Worm (Caenorhabditis elegans) whole organism, L4 larva: Measurements from ENCODE around the gene F55C10.4.

ENCODE experiments used
- F10B5.3 ChIP-seq: sonication (generic microtip); optimal IDR thresholded peaks from 2 replicates; lab custom pipeline; 2016; ENCODE audit warnings: mild to moderate bottlenecking, missing genetic modification characterization, missing compliant biosample characterization
- F26F4.8 ChIP-seq: fragments of 200-800 bp; sonication (Bioruptor generic); conservative IDR thresholded peaks from 2 replicates; pipeline ENCODE4 v1.3.6; 2022; ENCODE audit warnings: missing genetic modification characterization, missing compliant biosample characterization
- aly-2 ChIP-seq: sonication (generic microtip); optimal IDR thresholded peaks from 2 replicates; lab custom pipeline; 2018; ENCODE audit warnings: missing biosample characterization, missing genetic modification characterization
- lin-13 ChIP-seq: fragments of 150-350 bp; optimal IDR thresholded peaks from 2 replicates; lab custom pipeline; 2014; ENCODE audit warnings: missing biosample characterization, missing genetic modification reagents, missing genetic modification characterization
- nhr-10 ChIP-seq: fragments of 150-350 bp; optimal IDR thresholded peaks from 2 replicates; lab custom pipeline; 2014; ENCODE audit warnings: missing biosample characterization, missing genetic modification characterization
- nhr-25 ChIP-seq: sonication (generic microtip); optimal IDR thresholded peaks from 2 replicates; lab custom pipeline; 2017; ENCODE audit warnings: missing genetic modification characterization, mild to moderate bottlenecking, missing compliant biosample characterization, antibody characterized with exemption, moderate library complexity, borderline replicate concordance; ENCODE audit not compliant: insufficient read depth
- nhr-6 ChIP-seq: fragments of 150-350 bp; optimal IDR thresholded peaks from 2 replicates; lab custom pipeline; 2014; ENCODE audit warnings: missing biosample characterization, missing genetic modification characterization
- nhr-76 ChIP-seq: fragments of 150-350 bp; optimal IDR thresholded peaks from 2 replicates; lab custom pipeline; 2014; ENCODE audit warnings: missing biosample characterization, missing genetic modification characterization
- pha-4 ChIP-seq, 2 experiments: fragments of 150-350 bp in 1 of 2; fragments of 200-800 bp in 1 of 2; sonication (Bioruptor generic) in 1 of 2; IDR thresholded peaks in 1 of 2; optimal IDR thresholded peaks in 1 of 2; 2 replicates each; pipeline versions ENCODE4 v1.3.6 to Lab custom; 2014 to 2022; ENCODE audit warnings: missing genetic modification characterization in 2 of 2, missing genetic modification reagents in 2 of 2, missing biosample characterization in 1 of 2, missing compliant biosample characterization in 1 of 2
- php-3 ChIP-seq: fragments of 200-800 bp; sonication (Bioruptor generic); IDR thresholded peaks from 2 replicates; pipeline ENCODE4 v1.3.6; 2022; ENCODE audit warnings: missing genetic modification reagents, missing genetic modification characterization, missing compliant biosample characterization
- snpc-4 ChIP-seq: fragments of 150-350 bp; optimal IDR thresholded peaks from 2 replicates; lab custom pipeline; 2014; ENCODE audit warnings: missing biosample characterization, missing genetic modification characterization
- unc-62 ChIP-seq, 3 experiments: fragments of 150-350 bp in 1 of 3; sonication (generic microtip); optimal IDR thresholded peaks in 2 of 3; peaks in 1 of 3; 1 replicate in 1 of 3; 2 replicates in 2 of 3; lab custom pipeline; 2014 to 2017; ENCODE audit warnings: missing biosample characterization in 3 of 3, missing genetic modification characterization in 3 of 3, missing genetic modification reagents in 3 of 3, missing genotype in 1 of 3
- ztf-11 ChIP-seq: fragments of 150-350 bp; optimal IDR thresholded peaks from 2 replicates; lab custom pipeline; 2014; ENCODE audit warnings: missing biosample characterization, missing genetic modification characterization

DNA sequence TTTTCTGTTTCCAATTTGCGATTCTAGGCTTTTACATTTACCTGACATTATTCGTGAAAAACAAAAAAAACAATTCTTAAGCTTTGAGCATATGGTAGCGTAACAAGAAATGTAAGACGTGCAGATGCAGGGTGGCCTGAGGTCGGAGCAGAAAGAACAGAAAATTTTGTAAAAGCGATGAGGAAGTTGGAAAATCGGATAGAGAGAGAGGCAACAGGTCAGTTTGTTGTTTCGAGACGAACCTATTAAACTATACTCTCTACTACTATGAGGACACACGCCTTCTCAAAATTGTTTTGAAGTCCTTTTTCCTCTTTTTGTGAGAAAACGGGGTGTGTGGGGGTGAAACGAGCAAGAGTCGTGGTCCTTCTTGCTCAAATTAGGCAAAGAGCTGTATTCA, 35.1 kb downstream of the F55C10.4 start, which contains the start of gene des-2:
- TF ChIP-seq nhr-10: no peak
- no peak for TF ChIP-seq pha-4 (GFP tag; IDR thresholded peaks at IDR 0.05; lab: Robert Waterston, UW)
- no peak for TF ChIP-seq pha-4 (tag; optimal IDR thresholded peaks at IDR 0.05; lab: Kevin White, UChicago)
- no peak for TF ChIP-seq nhr-6
- TF ChIP-seq lin-13 (GFP tag; lab: Kevin White, UChicago): no peak
- no peak for TF ChIP-seq ztf-11 (tag; lab: Kevin White, UChicago)
- no peak for TF ChIP-seq F26F4.8 (GFP tag; lab: Robert Waterston, UW)
- TF ChIP-seq aly-2 (tag; lab: Kevin White, UChicago): no peak
- TF ChIP-seq nhr-25 (tag; lab: Kevin White, UChicago): no peak
- no peak for TF ChIP-seq nhr-76 (tag; lab: Kevin White, UChicago)
- no peak for TF ChIP-seq snpc-4
- no peak for TF ChIP-seq php-3
- TF ChIP-seq unc-62 (GFP tag; optimal IDR thresholded peaks at IDR 0.05 in 1 of 2; lab: Kevin White, UChicago): no peak
- TF ChIP-seq unc-62 (tag; optimal IDR thresholded peaks at IDR 0.05; lab: Kevin White, UChicago): no peak
- no peak for TF ChIP-seq F10B5.3 (tag; lab: Kevin White, UChicago)
